Worm (Caenorhabditis elegans) whole organism, mixed stage, embryonic: ENCODE results near the gene B0334.10.

Experiments
- blmp-1 ChIP-seq: fragments of 150-350 bp; optimal IDR thresholded peaks from 2 replicates; lab custom pipeline; 2014; ENCODE audit warnings: missing biosample characterization, missing genetic modification characterization
- lin-13 ChIP-seq: fragments of 150-350 bp; optimal IDR thresholded peaks from 2 replicates; lab custom pipeline; 2014; ENCODE audit warnings: missing biosample characterization, missing genetic modification characterization
- lsy-2 ChIP-seq: fragments of 150-350 bp; optimal IDR thresholded peaks from 2 replicates; lab custom pipeline; 2014; ENCODE audit warnings: missing biosample characterization, missing genetic modification characterization
- nhr-237 ChIP-seq: fragments of 150-350 bp; optimal IDR thresholded peaks from 2 replicates; lab custom pipeline; 2014; ENCODE audit warnings: missing biosample characterization, missing genetic modification characterization
- nhr-28 ChIP-seq: fragments of 150-350 bp; optimal IDR thresholded peaks from 2 replicates; lab custom pipeline; 2014; ENCODE audit warnings: missing biosample characterization, missing genetic modification characterization
- nhr-76 ChIP-seq: sonication (generic microtip); optimal IDR thresholded peaks from 2 replicates; lab custom pipeline; 2017; ENCODE audit warnings: missing biosample characterization, missing genetic modification characterization
- sem-2 ChIP-seq: fragments of 200-800 bp; sonication (Bioruptor generic); optimal IDR thresholded peaks from 2 replicates; lab custom pipeline; 2018; ENCODE audit warnings: mild to moderate bottlenecking, missing genetic modification characterization, missing compliant biosample characterization
- unc-62 ChIP-seq: fragments of 150-350 bp; optimal IDR thresholded peaks from 2 replicates; lab custom pipeline; 2014; ENCODE audit warnings: missing biosample characterization, missing genetic modification reagents, missing genetic modification characterization
- ztf-11 ChIP-seq: fragments of 150-350 bp; optimal IDR thresholded peaks from 2 replicates; lab custom pipeline; 2014; ENCODE audit warnings: missing biosample characterization, missing genetic modification characterization

- TF ChIP-seq blmp-1 (tag; lab: Kevin White, UChicago): no peak
- TF ChIP-seq ztf-11 (tag; lab: Kevin White, UChicago): no peak
- no peak for TF ChIP-seq nhr-237 (tag; lab: Kevin White, UChicago)
- TF ChIP-seq lsy-2: no peak
- no peak for TF ChIP-seq nhr-28
- no peak for TF ChIP-seq unc-62 (GFP tag; lab: Kevin White, UChicago)
- TF ChIP-seq nhr-76 (tag; lab: Kevin White, UChicago): no peak
- TF ChIP-seq lin-13 (tag; lab: Kevin White, UChicago): no peak
- no peak for TF ChIP-seq sem-2 (GFP tag; lab: Kevin White, UChicago)
Measured at ce11 chrII:11564127-11564526, 45.8 kb downstream of the B0334.10 start, which contains the start of gene F54D5.15.
